Fruit fly (Drosophila melanogaster) whole organism, pupa: Measurements from ENCODE around the gene CG31650.

ENCODE experiments used
- CG10348 ChIP-seq: fragments of 200-800 bp; sonication (Bioruptor generic); IDR thresholded peaks from 2 replicates; pipeline ENCODE4 v1.3.6; 2022; ENCODE audit warnings: missing biosample characterization, missing genetic modification characterization
- CG12605 ChIP-seq: fragments of 200-800 bp; sonication (Bioruptor generic); IDR thresholded peaks from 2 replicates; pipeline ENCODE4 v1.3.6; 2022; ENCODE audit warnings: missing biosample characterization, missing genetic modification characterization
- CG13204 ChIP-seq: fragments of 200-800 bp; sonication (Bioruptor generic); optimal IDR thresholded peaks from 2 replicates; lab custom pipeline; 2018; ENCODE audit warnings: missing biosample characterization, mild to moderate bottlenecking, missing genetic modification characterization, moderate library complexity
- CG14655 ChIP-seq: fragments of 200-800 bp; sonication (Bioruptor generic); optimal IDR thresholded peaks from 3 replicates; lab custom pipeline; 2017; ENCODE audit warnings: mild to moderate bottlenecking, missing biosample characterization, missing genetic modification reagents, missing genetic modification characterization
- CG15710 ChIP-seq: fragments of 200-800 bp; sonication (Bioruptor generic); optimal IDR thresholded peaks from 2 replicates; lab custom pipeline; 2018; ENCODE audit warnings: missing biosample characterization, mild to moderate bottlenecking, missing genetic modification characterization, moderate library complexity
- CG17806 ChIP-seq: fragments of 200-800 bp; sonication (Bioruptor generic); optimal IDR thresholded peaks from 2 replicates; lab custom pipeline; 2018; ENCODE audit warnings: missing biosample characterization, mild to moderate bottlenecking, missing genetic modification characterization, moderate library complexity
- CG32121 ChIP-seq: fragments of 200-800 bp; sonication (Bioruptor generic); IDR thresholded peaks from 2 replicates; pipeline ENCODE4 v1.3.6; 2022; ENCODE audit warnings: missing biosample characterization, missing genetic modification characterization
- CG34367 ChIP-seq: fragments of 200-800 bp; sonication (Bioruptor generic); optimal IDR thresholded peaks from 2 replicates; lab custom pipeline; 2018; ENCODE audit warnings: missing biosample characterization, mild to moderate bottlenecking, missing genetic modification characterization
- CG4496 ChIP-seq: fragments of 200-800 bp; sonication (Bioruptor generic); IDR thresholded peaks from 3 replicates; pipeline ENCODE4 v1.3.6; 2022; ENCODE audit warnings: missing biosample characterization, missing genetic modification characterization
- CG8159 ChIP-seq: fragments of 200-800 bp; sonication (Bioruptor generic); optimal IDR thresholded peaks from 3 replicates; lab custom pipeline; 2018; ENCODE audit warnings: missing biosample characterization, mild to moderate bottlenecking, missing genetic modification characterization, moderate library complexity
- CG8301 ChIP-seq: fragments of 200-800 bp; sonication (Bioruptor generic); optimal IDR thresholded peaks from 2 replicates; lab custom pipeline; 2018; ENCODE audit warnings: missing biosample characterization, mild to moderate bottlenecking, missing genetic modification characterization
- CG9948 ChIP-seq: fragments of 200-800 bp; sonication (Bioruptor generic); optimal IDR thresholded peaks from 2 replicates; lab custom pipeline; 2018; ENCODE audit warnings: missing biosample characterization, mild to moderate bottlenecking, missing genetic modification characterization, moderate library complexity
- D1 ChIP-seq: fragments of 200-800 bp; sonication (Bioruptor generic); optimal IDR thresholded peaks from 2 replicates; lab custom pipeline; 2018; ENCODE audit warnings: missing biosample characterization, mild to moderate bottlenecking, missing genetic modification characterization, moderate library complexity
- EcR ChIP-seq: fragments of 200-800 bp; sonication (Bioruptor generic); optimal IDR thresholded peaks from 3 replicates; lab custom pipeline; 2019; ENCODE audit warnings: missing biosample characterization, missing genetic modification characterization, mild to moderate bottlenecking, moderate library complexity, missing genetic modification reagents
- Ets98B ChIP-seq: fragments of 200-800 bp; sonication (Bioruptor generic); IDR thresholded peaks from 2 replicates; pipeline ENCODE4 v1.3.6; 2022; ENCODE audit warnings: missing biosample characterization, missing genetic modification characterization
- Pif1A ChIP-seq: fragments of 200-800 bp; sonication (Bioruptor generic); optimal IDR thresholded peaks from 3 replicates; lab custom pipeline; 2016; ENCODE audit warnings: missing biosample characterization, missing genetic modification characterization
- Pif1B ChIP-seq: fragments of 200-800 bp; sonication (Bioruptor generic); optimal IDR thresholded peaks from 3 replicates; lab custom pipeline; 2016; ENCODE audit warnings: missing biosample characterization, missing genetic modification characterization
- Snoo ChIP-seq: fragments of 200-800 bp; sonication (Bioruptor generic); optimal IDR thresholded peaks from 3 replicates; lab custom pipeline; 2017; ENCODE audit warnings: missing biosample characterization, mild to moderate bottlenecking, missing genetic modification characterization, inconsistent platforms
- fd96Ca ChIP-seq: fragments of 200-800 bp; sonication (Bioruptor generic); IDR thresholded peaks from 3 replicates; pipeline ENCODE4 v1.3.6; 2022; ENCODE audit warnings: missing biosample characterization, missing genetic modification characterization
- gl ChIP-seq: fragments of 200-800 bp; sonication (Bioruptor generic); optimal IDR thresholded peaks from 2 replicates; lab custom pipeline; 2018; ENCODE audit warnings: missing biosample characterization, mild to moderate bottlenecking, missing genetic modification characterization
- rn ChIP-seq: fragments of 200-800 bp; sonication (Bioruptor generic); IDR thresholded peaks from 2 replicates; pipeline ENCODE4 v1.3.6; 2022; ENCODE audit warnings: missing biosample characterization, missing genetic modification characterization

CG31650 gene

DNA sequence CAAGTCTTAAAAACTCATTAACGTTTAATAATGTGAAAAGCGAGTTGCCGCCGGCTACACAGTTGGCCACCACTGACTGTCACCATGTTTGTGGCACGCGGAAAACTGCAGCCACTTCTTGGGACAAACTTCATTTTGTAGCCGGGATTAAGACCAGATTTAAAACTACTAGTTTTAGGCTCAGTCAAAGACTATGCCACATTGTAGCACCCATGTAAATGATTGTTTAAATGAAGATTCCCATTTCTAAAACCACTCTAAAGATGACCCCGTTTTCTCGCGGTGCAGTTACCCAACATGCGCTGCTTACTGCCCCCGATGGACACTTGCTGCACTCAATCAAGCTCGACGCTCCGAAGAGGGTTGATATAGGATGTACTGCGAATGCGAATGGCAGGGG lies 45.8 kb upstream of the CG31650 start:
- TF ChIP-seq Pif1B (no peak), CG13204 (GFP tag; lab: Kevin White, UChicago) (no peak), D1 (tag; lab: Kevin White, UChicago) (no peak), Ets98B (GFP tag; lab: Robert Waterston, UW) (peak; percentile 16; the same call in 1 of the 2 replicates), CG17806 (tag; lab: Kevin White, UChicago) (peak; percentile 44), CG32121 (GFP tag; lab: Robert Waterston, UW) (peak; percentile 41; the same call in 1 of the 2 replicates), CG12605 (GFP tag; lab: Robert Waterston, UW) (peak; percentile 31; the same call in 1 of the 2 replicates), CG4496 (GFP tag; lab: Robert Waterston, UW) (peak; percentile 57; the same call in 1 of the 3 replicates), CG14655 (GFP tag; lab: Kevin White, UChicago) (peak; percentile 55), CG8159 (peak; percentile 45), Snoo (tag; lab: Kevin White, UChicago) (no peak), Pif1A (peak; percentile 59), gl (tag; lab: Kevin White, UChicago) (no peak), CG9948 (tag; lab: Kevin White, UChicago) (peak; percentile 24), EcR (GFP tag; lab: Kevin White, UChicago) (no peak), CG34367 (tag; lab: Kevin White, UChicago) (peak; percentile 0), rn (0 out of 2 replicates have a peak, but pooled peaks have one; percentile 28), CG8301 (tag; lab: Kevin White, UChicago) (peak; percentile 60), CG15710 (tag; lab: Kevin White, UChicago) (peak; percentile 41), fd96Ca (GFP tag; lab: Robert Waterston, UW) (peak; percentile 73; the same call in 2 of the 3 replicates), CG10348 (GFP tag; lab: Robert Waterston, UW) (0 out of 2 replicates have a peak, but pooled peaks have one; percentile 20)

DNA sequence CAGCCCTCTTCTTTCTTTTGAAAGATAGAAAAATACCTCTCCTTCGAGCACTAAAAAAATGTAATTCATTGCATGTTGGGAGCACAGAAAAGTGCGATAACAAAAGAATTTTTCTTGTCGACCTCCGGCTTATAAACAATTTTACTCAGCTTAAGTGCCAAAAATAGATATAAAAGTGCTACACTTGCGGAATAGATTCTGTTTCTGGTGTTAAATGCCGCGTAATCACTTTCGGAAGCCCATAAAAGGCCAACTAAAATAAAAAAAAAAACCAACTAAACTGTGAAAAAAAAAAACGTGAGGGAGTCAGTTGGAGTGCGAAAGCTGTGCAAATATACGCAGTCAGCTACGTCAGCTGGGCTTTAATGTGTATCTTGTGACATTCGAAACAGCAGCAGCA lies 45.1 kb upstream of the CG31650 start:
- TF ChIP-seq CG14655 (GFP tag; lab: Kevin White, UChicago): no peak
- no peak for TF ChIP-seq CG13204 (GFP tag; lab: Kevin White, UChicago)
- TF ChIP-seq EcR (GFP tag; lab: Kevin White, UChicago): no peak
- no peak for TF ChIP-seq D1 (tag; lab: Kevin White, UChicago)
- TF ChIP-seq Snoo (tag; lab: Kevin White, UChicago): no peak
- no peak for TF ChIP-seq CG34367 (tag; lab: Kevin White, UChicago)
- TF ChIP-seq gl (tag; lab: Kevin White, UChicago): no peak
- no peak for TF ChIP-seq CG32121 (GFP tag; lab: Robert Waterston, UW)
- TF ChIP-seq CG9948 (tag; lab: Kevin White, UChicago): no peak
- no peak for TF ChIP-seq CG12605 (GFP tag; lab: Robert Waterston, UW)
- TF ChIP-seq, all 21 proteins: peak for 0

DNA sequence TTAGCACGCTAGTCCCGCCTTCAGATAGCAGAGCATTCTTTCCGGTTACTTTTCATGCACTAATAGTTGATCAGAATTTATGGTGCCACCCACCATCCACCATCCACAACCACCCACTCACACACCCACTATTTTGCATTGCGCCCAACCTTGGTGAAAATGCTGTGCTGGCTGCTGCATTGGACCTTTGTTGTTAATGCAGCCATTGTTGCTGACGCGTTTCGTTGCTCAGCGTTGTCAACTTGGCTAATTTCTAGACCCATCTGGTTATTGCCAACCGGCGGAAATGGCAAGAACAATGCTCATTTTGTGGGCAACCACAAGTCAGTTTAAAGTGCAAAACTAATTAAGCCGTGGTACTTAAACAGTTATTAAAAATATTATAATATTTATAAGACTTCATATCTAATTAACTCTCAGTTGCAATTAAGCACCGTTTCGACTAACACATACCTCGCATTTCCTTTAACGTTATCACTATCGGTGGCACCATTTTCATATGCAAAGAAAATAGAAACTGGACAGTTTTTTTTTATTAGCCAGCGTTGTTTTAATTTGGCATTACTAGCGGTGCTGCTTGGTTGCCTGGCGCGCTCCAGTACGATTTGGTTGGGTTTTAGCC lies 44.2 kb upstream of the CG31650 start:
- no peak for TF ChIP-seq CG8301 (tag; lab: Kevin White, UChicago)
- TF ChIP-seq CG15710 (tag; lab: Kevin White, UChicago): no peak
- TF ChIP-seq Pif1A: no peak
- TF ChIP-seq EcR (GFP tag; lab: Kevin White, UChicago): no peak
- TF ChIP-seq Pif1B: no peak
- TF ChIP-seq CG4496 (GFP tag; lab: Robert Waterston, UW): no peak
- TF ChIP-seq gl (tag; lab: Kevin White, UChicago): no peak
- TF ChIP-seq CG13204 (GFP tag; lab: Kevin White, UChicago): no peak
- TF ChIP-seq CG10348 (GFP tag; lab: Robert Waterston, UW): no peak
- TF ChIP-seq CG14655 (GFP tag; lab: Kevin White, UChicago): no peak
- TF ChIP-seq CG12605 (GFP tag; lab: Robert Waterston, UW): no peak
- TF ChIP-seq fd96Ca (GFP tag; lab: Robert Waterston, UW): no peak
- TF ChIP-seq CG17806 (tag; lab: Kevin White, UChicago): no peak

DNA sequence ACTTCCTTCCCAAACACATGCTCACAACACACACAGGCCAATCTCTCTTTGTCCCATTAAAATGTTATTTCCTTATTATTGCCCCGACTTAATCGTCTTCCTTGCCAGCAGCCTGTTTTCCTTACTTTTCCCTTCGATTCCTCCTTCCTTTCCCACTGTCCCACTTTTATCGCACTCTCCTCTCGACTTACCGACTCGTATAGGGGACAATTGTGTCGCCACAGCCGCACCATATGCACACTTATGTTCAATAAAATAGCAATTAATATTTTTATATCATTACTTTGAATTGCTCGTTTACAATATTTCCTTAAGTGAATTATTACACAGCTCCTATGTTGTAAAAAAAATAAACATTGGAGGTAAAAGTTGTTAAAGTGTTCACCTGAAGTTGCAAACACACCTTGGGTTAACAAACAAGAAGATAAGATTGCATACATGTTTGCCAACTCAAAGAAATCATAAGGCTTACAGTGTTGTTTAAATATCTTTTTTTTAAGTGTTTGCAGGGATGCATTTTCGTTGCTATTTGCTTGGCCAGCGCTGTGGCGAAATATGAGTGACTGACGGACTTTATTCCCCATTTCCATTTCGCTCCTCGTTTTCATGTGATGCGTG lies 42.5 kb upstream of the CG31650 start:
- peak; percentile 62 for TF ChIP-seq CG32121 (GFP tag; lab: Robert Waterston, UW)
- peak; percentile 85 for TF ChIP-seq CG15710 (tag; lab: Kevin White, UChicago)
- TF ChIP-seq CG9948 (tag; lab: Kevin White, UChicago): peak; percentile 83
- peak; percentile 71 for TF ChIP-seq CG12605 (GFP tag; lab: Robert Waterston, UW)
- TF ChIP-seq Snoo (tag; lab: Kevin White, UChicago): peak; percentile 84
- peak; percentile 78 for TF ChIP-seq CG34367 (tag; lab: Kevin White, UChicago)
- peak; percentile 69; the same call in 2 of the 3 replicates for TF ChIP-seq fd96Ca (GFP tag; lab: Robert Waterston, UW)
- peak; percentile 55 for TF ChIP-seq Ets98B (GFP tag; lab: Robert Waterston, UW)
- TF ChIP-seq EcR (GFP tag; lab: Kevin White, UChicago): peak; percentile 13
- TF ChIP-seq CG13204 (GFP tag; lab: Kevin White, UChicago): peak; percentile 66
- TF ChIP-seq CG4496 (GFP tag; lab: Robert Waterston, UW): peak; percentile 81
- TF ChIP-seq CG14655 (GFP tag; lab: Kevin White, UChicago): peak; percentile 86
- peak; percentile 83 for TF ChIP-seq CG8301 (tag; lab: Kevin White, UChicago)
- peak; percentile 76 for TF ChIP-seq D1 (tag; lab: Kevin White, UChicago)
- no peak for TF ChIP-seq CG10348 (GFP tag; lab: Robert Waterston, UW)
- TF ChIP-seq rn: no peak
- TF ChIP-seq CG17806 (tag; lab: Kevin White, UChicago): peak; percentile 81
- TF ChIP-seq Pif1B: peak; percentile 92
- TF ChIP-seq CG8159: peak; percentile 87
- peak; percentile 90 for TF ChIP-seq Pif1A
- peak; percentile 72 for TF ChIP-seq gl (tag; lab: Kevin White, UChicago)
